Fruit fly (Drosophila melanogaster): Measurements from ENCODE around the gene Upf2.

The Upf2 gene

dm6 chrX:8113386-8114279 lies 38.4 kb upstream of the Upf2 start (continued):
- TF ChIP-seq CG6276 (GFP tag; optimal IDR thresholded peaks at IDR 0.05) (no peak), CG6792 (GFP tag; optimal IDR thresholded peaks at IDR 0.05) (peak; percentile 0)

dm6 chrX:8112715-8113114 lies 37.4 kb upstream of the Upf2 start:
- TF ChIP-seq Sox102F (GFP tag; optimal IDR thresholded peaks at IDR 0.05): no peak
- no peak for TF ChIP-seq eg (GFP tag; IDR thresholded peaks at IDR 0.05)
- TF ChIP-seq CG34406 (GFP tag; optimal IDR thresholded peaks at IDR 0.05): no peak
- TF ChIP-seq lz (GFP tag; optimal IDR thresholded peaks at IDR 0.05): peak; percentile 10
- no peak for TF ChIP-seq CG6163 (GFP tag; IDR thresholded peaks at IDR 0.05)
- no peak for TF ChIP-seq Hr38 (GFP tag; optimal IDR thresholded peaks at IDR 0.05)
- TF ChIP-seq Hr39 (GFP tag; optimal IDR thresholded peaks at IDR 0.05): no peak
- peak; percentile 51 for TF ChIP-seq svp (GFP tag)
- no peak for TF ChIP-seq Smox (GFP tag; optimal IDR thresholded peaks at IDR 0.05)
- no peak for TF ChIP-seq Eip75B (GFP tag; optimal IDR thresholded peaks at IDR 0.05)
- no peak for TF ChIP-seq Blimp-1 (GFP tag; optimal IDR thresholded peaks at IDR 0.05)
- TF ChIP-seq pdm3 (GFP tag; optimal IDR thresholded peaks at IDR 0.05): no peak
- no peak for TF ChIP-seq CG11294 (GFP tag; IDR thresholded peaks at IDR 0.05)
- TF ChIP-seq CG3919 (GFP tag; optimal IDR thresholded peaks at IDR 0.05): no peak
- no peak for TF ChIP-seq CG3032 (tag; optimal IDR thresholded peaks at IDR 0.05)
- TF ChIP-seq CG8119 (GFP tag; IDR thresholded peaks at IDR 0.05): no peak
- TF ChIP-seq CG32006 (GFP tag; optimal IDR thresholded peaks at IDR 0.05): no peak
- no peak for TF ChIP-seq Eip93F (GFP tag; optimal IDR thresholded peaks at IDR 0.05)
- TF ChIP-seq Hr4 (GFP tag; optimal IDR thresholded peaks at IDR 0.05): no peak
- TF ChIP-seq CG4318 (GFP tag; optimal IDR thresholded peaks at IDR 0.05): no peak
- TF ChIP-seq esn (GFP tag; optimal IDR thresholded peaks at IDR 0.05): peak; percentile 8
- no peak for TF ChIP-seq dsx (GFP tag; optimal IDR thresholded peaks at IDR 0.05; ENCODE audit: poor library complexity, severe bottlenecking)
- TF ChIP-seq Met (GFP tag; optimal IDR thresholded peaks at IDR 0.05): peak; percentile 2
- no peak for TF ChIP-seq CG6792 (GFP tag; optimal IDR thresholded peaks at IDR 0.05)
- no peak for TF ChIP-seq vri (GFP tag; optimal IDR thresholded peaks at IDR 0.05)
- TF ChIP-seq CG8632 (GFP tag; optimal IDR thresholded peaks at IDR 0.05): no peak
- no peak for TF ChIP-seq Ets21C (GFP tag; optimal IDR thresholded peaks at IDR 0.05)
- TF ChIP-seq CG31627 (GFP tag; optimal IDR thresholded peaks at IDR 0.05): no peak
- no peak for TF ChIP-seq Lpt (GFP tag; optimal IDR thresholded peaks at IDR 0.05)
- peak; percentile 59 for TF ChIP-seq Eip78C (GFP tag)
- no peak for TF ChIP-seq Sox15 (GFP tag; optimal IDR thresholded peaks at IDR 0.05)

dm6 chrX:8110984-8111383 lies 35.7 kb upstream of the Upf2 start:
- TF ChIP-seq cyc (GFP tag; optimal IDR thresholded peaks at IDR 0.05) (no peak), CG3919 (GFP tag; optimal IDR thresholded peaks at IDR 0.05) (no peak), vri (GFP tag; optimal IDR thresholded peaks at IDR 0.05) (peak; percentile 76), CG1621 (tag; optimal IDR thresholded peaks at IDR 0.05) (no peak), Ets21C (GFP tag; optimal IDR thresholded peaks at IDR 0.05) (no peak)

- no peak for TF ChIP-seq fd59A (GFP tag; optimal IDR thresholded peaks at IDR 0.05)
- TF ChIP-seq achi (GFP tag; optimal IDR thresholded peaks at IDR 0.05): no peak
- no peak for TF ChIP-seq Eip78C (GFP tag)
- TF ChIP-seq CG6163 (GFP tag; IDR thresholded peaks at IDR 0.05): no peak
- no peak for TF ChIP-seq Hr38 (GFP tag; optimal IDR thresholded peaks at IDR 0.05)
- no peak for TF ChIP-seq Lpt (GFP tag; optimal IDR thresholded peaks at IDR 0.05)
- no peak for TF ChIP-seq Hr4 (GFP tag; optimal IDR thresholded peaks at IDR 0.05)
- TF ChIP-seq CG10631 (GFP tag; optimal IDR thresholded peaks at IDR 0.05): no peak
- no peak for TF ChIP-seq spab (GFP tag; optimal IDR thresholded peaks at IDR 0.05)
- TF ChIP-seq CG3919 (GFP tag; optimal IDR thresholded peaks at IDR 0.05): no peak
- no peak for TF ChIP-seq dsx (GFP tag; optimal IDR thresholded peaks at IDR 0.05; ENCODE audit: poor library complexity, severe bottlenecking)
- TF ChIP-seq salr (GFP tag; optimal IDR thresholded peaks at IDR 0.05): no peak
- TF ChIP-seq vri (GFP tag; optimal IDR thresholded peaks at IDR 0.05): no peak
- no peak for TF ChIP-seq CG11762 (GFP tag; optimal IDR thresholded peaks at IDR 0.05; ENCODE audit: insufficient read depth)
- no peak for TF ChIP-seq svp (GFP tag)
Measured at dm6 chrX:8107936-8108335, 32.7 kb upstream of the Upf2 start.
